Worm (Caenorhabditis elegans): Measurements from ENCODE around the gene H14N18.4.

DNA sequence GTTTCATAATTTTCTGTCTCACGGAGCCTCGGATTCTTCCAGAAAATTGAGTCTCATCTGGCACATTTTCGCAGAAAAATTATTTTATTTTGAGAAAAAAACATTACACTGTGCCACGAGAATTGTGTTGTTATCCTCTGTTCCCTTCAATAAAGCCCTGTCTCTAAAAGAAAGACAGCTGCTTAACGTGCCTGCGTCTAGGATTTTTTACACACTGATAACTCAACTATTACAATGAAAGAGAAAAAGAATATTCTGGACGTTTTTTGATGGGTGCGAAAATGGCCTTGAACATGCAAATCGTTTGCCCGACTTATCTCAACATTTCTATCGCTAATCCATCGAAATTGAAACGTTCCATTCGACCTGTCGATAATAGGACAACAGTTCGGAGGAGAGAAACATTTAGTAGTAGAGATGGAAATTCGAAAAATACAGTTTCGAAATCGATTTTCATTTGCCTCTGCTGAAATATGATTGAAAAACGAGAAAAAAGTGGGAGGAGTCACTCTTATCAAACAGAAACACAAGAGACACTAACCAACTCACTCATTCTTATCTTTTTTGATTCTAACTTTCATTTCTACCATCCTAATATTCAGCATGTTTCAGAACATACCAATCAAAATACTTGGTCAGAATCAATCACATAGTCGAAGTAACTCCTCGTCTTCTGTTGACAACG lies 8.2 kb upstream of the H14N18.4 start:
- TF ChIP-seq dpl-1 (GFP tag; optimal IDR thresholded peaks at IDR 0.05) (no peak), zim-3 (tag; optimal IDR thresholded peaks at IDR 0.05) (no peak), efl-1 (GFP tag; optimal IDR thresholded peaks at IDR 0.05) (no peak), rec-8 (tag; optimal IDR thresholded peaks at IDR 0.05) (no peak), aptf-2 (GFP tag; conservative IDR thresholded peaks at IDR 0.05) (no peak)
